Worm (Caenorhabditis elegans): ENCODE data around the gene otub-3.

- TF ChIP-seq lin-13 (GFP tag; optimal IDR thresholded peaks at IDR 0.05) (no peak), mep-1 (tag; optimal IDR thresholded peaks at IDR 0.05) (no peak), unc-86 (tag; optimal IDR thresholded peaks at IDR 0.05) (no peak), ceh-82 (tag; optimal IDR thresholded peaks at IDR 0.05) (no peak), lin-39 (tag; optimal IDR thresholded peaks at IDR 0.05) (no peak), pax-3 (tag; optimal IDR thresholded peaks at IDR 0.05) (no peak), unc-30 (tag; optimal IDR thresholded peaks at IDR 0.05) (no peak), ceh-8 (GFP tag; optimal IDR thresholded peaks at IDR 0.05) (no peak), nhr-11 (tag; optimal IDR thresholded peaks at IDR 0.05) (no peak), blmp-1 (tag; optimal IDR thresholded peaks at IDR 0.05) (no peak), nhr-237 (tag; optimal IDR thresholded peaks at IDR 0.05) (no peak), zag-1 (tag; optimal IDR thresholded peaks at IDR 0.05) (no peak), snpc-4 (tag; optimal IDR thresholded peaks at IDR 0.05) (no peak), elt-3 (tag; optimal IDR thresholded peaks at IDR 0.05) (no peak)
Observed at ce11 chrIV:8737787-8738186, 9.8 kb downstream of the otub-3 start, which contains the start of gene F21D5.4.

All from whole organism, L1 larva.